Worm (Caenorhabditis elegans) whole organism, late embryonic: Measurements from ENCODE around the gene dsb-1.

Experiments
- Y22D7AL.16 ChIP-seq: sonication (generic microtip); optimal IDR thresholded peaks from 2 replicates; lab custom pipeline; 2016; ENCODE audit warnings: missing genetic modification characterization, missing compliant biosample characterization
- ama-1 ChIP-seq: fragments of 150-350 bp; optimal IDR thresholded peaks from 2 replicates; lab custom pipeline; 2014
- ceh-24 ChIP-seq: sonication (generic microtip); optimal IDR thresholded peaks from 2 replicates; lab custom pipeline; 2016; ENCODE audit warnings: mild to moderate bottlenecking, missing genetic modification characterization, missing compliant biosample characterization
- ceh-6 ChIP-seq: fragments of 200-800 bp; sonication (Bioruptor generic); optimal IDR thresholded peaks from 2 replicates; lab custom pipeline; 2018; ENCODE audit warnings: mild to moderate bottlenecking, missing genetic modification characterization, missing compliant biosample characterization
- dve-1 ChIP-seq: sonication (generic microtip); optimal IDR thresholded peaks from 2 replicates; lab custom pipeline; 2017; ENCODE audit warnings: antibody characterized with exemption, mild to moderate bottlenecking, missing genetic modification characterization, missing compliant biosample characterization
- elt-4 ChIP-seq: sonication (generic microtip); optimal IDR thresholded peaks from 2 replicates; lab custom pipeline; 2016; ENCODE audit warnings: missing genetic modification characterization, missing compliant biosample characterization
- fkh-10 ChIP-seq: fragments of 150-350 bp; optimal IDR thresholded peaks from 2 replicates; lab custom pipeline; 2014; ENCODE audit warnings: missing biosample characterization, missing genetic modification reagents, missing genetic modification characterization
- pha-4 ChIP-seq: fragments of 150-350 bp; optimal IDR thresholded peaks from 2 replicates; lab custom pipeline; 2018; ENCODE audit warnings: missing biosample characterization, missing genetic modification reagents, missing genetic modification characterization

DNA sequence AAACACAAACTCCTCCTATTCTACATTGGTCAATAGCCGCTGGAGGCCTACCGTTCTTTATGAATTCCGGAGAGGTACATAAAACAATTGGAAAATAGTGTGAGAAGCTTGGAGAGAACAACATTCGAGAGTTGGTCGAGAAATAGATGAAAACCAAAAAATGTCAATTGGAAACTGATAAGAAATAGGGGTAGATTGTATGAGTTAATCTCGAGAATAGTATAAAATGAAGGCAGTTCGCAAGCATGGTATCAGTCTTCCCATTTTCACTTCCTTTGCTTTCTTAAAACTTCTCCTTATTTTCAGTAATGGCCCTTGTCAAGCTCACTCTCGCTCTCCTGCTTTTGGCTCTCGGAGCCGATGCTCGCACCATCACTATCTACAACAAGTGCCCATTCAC, 25.9 kb upstream of the dsb-1 start, which contains the start of gene thn-2:
- no peak for TF ChIP-seq ama-1 (lab: Kevin White, UChicago)
- TF ChIP-seq pha-4 (tag; lab: Kevin White, UChicago) = no peak
- no peak for TF ChIP-seq ceh-24 (tag; lab: Kevin White, UChicago)
- TF ChIP-seq fkh-10 (GFP tag; lab: Kevin White, UChicago) = no peak
- no peak for TF ChIP-seq ceh-6 (GFP tag; lab: Kevin White, UChicago)
- no peak for TF ChIP-seq elt-4
- TF ChIP-seq Y22D7AL.16 (tag; lab: Kevin White, UChicago) = no peak
- no peak for TF ChIP-seq dve-1
